Worm (Caenorhabditis elegans): ENCODE results near the gene daf-14.

The daf-14 gene

ce11 chrIV:10284194-10284910 lies 33.9 kb downstream of the daf-14 start, which contains the start of gene rad-51:
Gene rad-51, minus strand, starts transcription at chrIV:10284244.
- TF ChIP-seq egl-27 (tag; optimal IDR thresholded peaks at IDR 0.05) (no peak), elt-1 (tag; optimal IDR thresholded peaks at IDR 0.05) (no peak), sma-9 (GFP tag; optimal IDR thresholded peaks at IDR 0.05) (peak; percentile 9), sma-9 (tag; optimal IDR thresholded peaks at IDR 0.05) (no peak), crh-2 (tag; optimal IDR thresholded peaks at IDR 0.05) (peak; percentile 92), nhr-10 (tag; optimal IDR thresholded peaks at IDR 0.05) (no peak), F13H6.1 (tag; optimal IDR thresholded peaks at IDR 0.05) (no peak), mab-5 (tag; optimal IDR thresholded peaks at IDR 0.05) (no peak), gmeb-1 (tag; optimal IDR thresholded peaks at IDR 0.05) (peak; percentile 74), fos-1 (tag; optimal IDR thresholded peaks at IDR 0.05) (peak; percentile 65), lin-11 (tag; optimal IDR thresholded peaks at IDR 0.05) (peak; percentile 46), sem-4 (tag; optimal IDR thresholded peaks at IDR 0.05) (no peak), mdl-1 (tag; optimal IDR thresholded peaks at IDR 0.05) (peak in 1 of 2 experiments; percentile 43), nhr-25 (tag; optimal IDR thresholded peaks at IDR 0.05) (peak; percentile 29), unc-55 (GFP tag; optimal IDR thresholded peaks at IDR 0.05) (peak; percentile 52), skn-1 (tag; optimal IDR thresholded peaks at IDR 0.05) (no peak), ztf-11 (tag; optimal IDR thresholded peaks at IDR 0.05) (no peak), lsy-2 (tag; optimal IDR thresholded peaks at IDR 0.05) (peak in 1 of 2 experiments; percentile 59), C34F6.9 (tag; optimal IDR thresholded peaks at IDR 0.05) (peak; percentile 75), nhr-21 (tag; optimal IDR thresholded peaks at IDR 0.05) (peak; percentile 17), nhr-6 (tag; optimal IDR thresholded peaks at IDR 0.05) (no peak), nhr-77 (tag; optimal IDR thresholded peaks at IDR 0.05) (no peak), snpc-4 (tag; optimal IDR thresholded peaks at IDR 0.05) (no peak), lin-13 (GFP tag; optimal IDR thresholded peaks at IDR 0.05) (peak; percentile 53), nhr-129 (tag; optimal IDR thresholded peaks at IDR 0.05) (peak; percentile 80), ztf-4 (tag; optimal IDR thresholded peaks at IDR 0.05) (no peak), nhr-237 (tag; optimal IDR thresholded peaks at IDR 0.05) (no peak), ceh-16 (tag; optimal IDR thresholded peaks at IDR 0.05) (no peak), zag-1 (tag; optimal IDR thresholded peaks at IDR 0.05) (peak; percentile 41), R02D3.7 (tag; optimal IDR thresholded peaks at IDR 0.05) (no peak), nhr-11 (tag; optimal IDR thresholded peaks at IDR 0.05) (no peak), ceh-82 (tag; optimal IDR thresholded peaks at IDR 0.05) (no peak)

DNA sequence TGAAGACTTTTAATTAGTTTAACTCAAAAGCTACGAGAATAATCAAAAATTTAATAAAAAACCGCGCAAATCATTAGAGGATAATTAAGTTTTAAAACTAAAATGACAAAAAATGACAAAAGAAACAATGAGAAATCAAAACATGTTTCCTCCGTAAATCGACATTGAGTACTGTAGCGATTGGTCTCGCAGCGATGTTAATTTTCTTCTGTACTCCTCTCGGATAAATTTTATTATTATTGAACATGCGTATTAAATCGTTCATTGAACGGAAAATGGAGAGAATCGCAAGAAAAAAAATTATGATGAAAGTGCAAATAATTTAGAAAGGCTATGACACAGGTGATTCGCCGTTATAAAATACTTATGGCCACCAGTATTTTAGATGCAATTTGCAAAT lies 34.9 kb downstream of the daf-14 start:
- TF ChIP-seq zag-1 (tag; optimal IDR thresholded peaks at IDR 0.05) (no peak), ZK546.5 (tag; optimal IDR thresholded peaks at IDR 0.05) (no peak), lsy-2 (tag; optimal IDR thresholded peaks at IDR 0.05) (peak in 1 of 2 experiments; percentile 20)

DNA sequence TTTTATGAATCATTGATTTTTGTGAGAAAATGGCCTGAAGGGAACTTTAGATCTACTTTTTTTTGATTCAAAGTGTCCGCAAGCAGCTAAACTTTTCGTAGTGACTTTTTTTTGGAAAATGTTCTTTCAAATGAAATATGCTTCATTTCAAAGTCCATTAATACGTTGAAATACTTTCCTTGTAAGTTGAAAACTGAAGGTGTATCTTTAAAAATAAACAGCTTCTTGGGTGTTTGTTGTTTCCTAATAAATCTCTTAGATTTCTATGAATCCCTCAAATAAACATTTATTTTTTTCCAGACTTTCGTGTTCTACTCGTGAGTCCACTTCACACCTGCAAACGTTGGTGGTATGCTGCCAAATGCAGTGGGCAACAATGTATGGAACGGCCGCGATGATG lies 36.2 kb downstream of the daf-14 start, which contains the start of gene ebax-1:
ebax-1 (plus strand) TSS at position 301 of the 400 bp plus-strand sequence.
- TF ChIP-seq nhr-23 (tag; optimal IDR thresholded peaks at IDR 0.05) (no peak), ZK546.5 (tag; optimal IDR thresholded peaks at IDR 0.05) (no peak), nhr-10 (tag; optimal IDR thresholded peaks at IDR 0.05) (no peak), dmd-4 (tag; optimal IDR thresholded peaks at IDR 0.05) (no peak), R02D3.7 (tag; optimal IDR thresholded peaks at IDR 0.05) (no peak), sma-9 (GFP tag; optimal IDR thresholded peaks at IDR 0.05) (no peak), sma-9 (tag; optimal IDR thresholded peaks at IDR 0.05) (no peak), F13H6.1 (tag; optimal IDR thresholded peaks at IDR 0.05) (no peak), fos-1 (tag; optimal IDR thresholded peaks at IDR 0.05) (no peak), alr-1 (tag; optimal IDR thresholded peaks at IDR 0.05) (no peak), unc-62 (GFP tag; optimal IDR thresholded peaks at IDR 0.05) (no peak), ceh-16 (tag; optimal IDR thresholded peaks at IDR 0.05) (no peak), nhr-12 (tag; optimal IDR thresholded peaks at IDR 0.05) (no peak)

- TF ChIP-seq unc-39 (tag; optimal IDR thresholded peaks at IDR 0.05) = no peak
- TF ChIP-seq egl-27 (tag; optimal IDR thresholded peaks at IDR 0.05) = no peak
- no peak for TF ChIP-seq ama-1 (optimal IDR thresholded peaks at IDR 0.05)
- TF ChIP-seq alr-1 (tag; optimal IDR thresholded peaks at IDR 0.05) = no peak
- no peak for TF ChIP-seq nhr-23 (tag; optimal IDR thresholded peaks at IDR 0.05)
- no peak for TF ChIP-seq Y55F3AM.14 (GFP tag; optimal IDR thresholded peaks at IDR 0.05)
- TF ChIP-seq nhr-10 (tag; optimal IDR thresholded peaks at IDR 0.05) = no peak
- TF ChIP-seq lsy-2 (tag; optimal IDR thresholded peaks at IDR 0.05) = no peak
- TF ChIP-seq ceh-16 (tag; optimal IDR thresholded peaks at IDR 0.05) = no peak
- TF ChIP-seq elt-1 (tag; optimal IDR thresholded peaks at IDR 0.05) = no peak
- TF ChIP-seq nhr-129 (tag; optimal IDR thresholded peaks at IDR 0.05) = no peak
Observed at ce11 chrIV:10288575-10288974, 38.1 kb downstream of the daf-14 start.

Data from whole organism, L2 larva.